Worm (Caenorhabditis elegans) whole organism, midembryonic: ENCODE results near the gene ZK105.12.
"Not testable (repeated sequence)": the region's sequence is repeated elsewhere in the genome, so short reads cannot be mapped to it uniquely, and the experiment has no call there.

Experiments used
- T22C8.4 ChIP-seq: fragments of 200-800 bp; sonication (Bioruptor generic); IDR thresholded peaks from 2 replicates; pipeline ENCODE4 v1.3.6; 2022; ENCODE audit warnings: missing genetic modification characterization, missing compliant biosample characterization
- cog-1 ChIP-seq: sonication (generic microtip); optimal IDR thresholded peaks from 2 replicates; lab custom pipeline; 2016; ENCODE audit warnings: missing genetic modification characterization, missing compliant biosample characterization
- flt-1 ChIP-seq: fragments of 200-800 bp; sonication (Bioruptor generic); IDR thresholded peaks from 2 replicates; pipeline ENCODE4 v1.3.6; 2022; ENCODE audit warnings: missing genetic modification characterization, missing compliant biosample characterization
- klf-2 ChIP-seq: fragments of 200-800 bp; sonication (Bioruptor generic); conservative IDR thresholded peaks from 2 replicates; pipeline ENCODE4 v1.3.6; 2022; ENCODE audit warnings: missing genetic modification reagents, missing genetic modification characterization, missing compliant biosample characterization
- med-1 ChIP-seq: sonication (generic microtip); optimal IDR thresholded peaks from 2 replicates; lab custom pipeline; 2017; ENCODE audit warnings: missing genetic modification characterization, mild to moderate bottlenecking, missing compliant biosample characterization, antibody characterized with exemption, missing genetic modification reagents; ENCODE audit not compliant: insufficient read depth
- ref-1 ChIP-seq: fragments of 200-800 bp; sonication (Bioruptor generic); conservative IDR thresholded peaks from 2 replicates; pipeline ENCODE4 v1.3.6; 2022; ENCODE audit warnings: missing genetic modification reagents, missing genetic modification characterization, missing compliant biosample characterization
- tab-1 ChIP-seq: fragments of 200-800 bp; sonication (Bioruptor generic); IDR thresholded peaks from 2 replicates; pipeline ENCODE4 v1.3.6; 2022; ENCODE audit warnings: missing genetic modification characterization, missing compliant biosample characterization
- ztf-23 ChIP-seq: fragments of 200-800 bp; sonication (Bioruptor generic); IDR thresholded peaks from 2 replicates; pipeline ENCODE4 v1.3.6; 2022; ENCODE audit warnings: missing genetic modification reagents, missing genetic modification characterization, missing compliant biosample characterization
- ztf-29 ChIP-seq: fragments of 200-800 bp; sonication (Bioruptor generic); IDR thresholded peaks from 2 replicates; pipeline ENCODE4 v1.3.6; 2022; ENCODE audit warnings: missing genetic modification reagents, missing genetic modification characterization, missing compliant biosample characterization

Gene ZK105.12

ce11 chrV:7713691-7714090, 2.2 kb downstream of the ZK105.12 start, which contains the start of gene ZK105.1:
Gene ZK105.1 (plus strand): TSS chrV:7713991.
- TF ChIP-seq med-1 (no peak), ztf-29 (GFP tag; lab: Robert Waterston, UW) (no peak), cog-1 (tag; lab: Kevin White, UChicago) (no peak), tab-1 (GFP tag; lab: Robert Waterston, UW) (no peak), ref-1 (GFP tag; lab: Robert Waterston, UW) (no peak)

- TF ChIP-seq T22C8.4 (GFP tag; lab: Robert Waterston, UW) (no peak), klf-2 (no peak), ztf-29 (GFP tag; lab: Robert Waterston, UW) (no peak), tab-1 (GFP tag; lab: Robert Waterston, UW) (no peak), ztf-23 (GFP tag; lab: Robert Waterston, UW) (no peak), ref-1 (GFP tag; lab: Robert Waterston, UW) (no peak), cog-1 (tag; lab: Kevin White, UChicago) (no peak), flt-1 (GFP tag; lab: Robert Waterston, UW) (no peak), med-1 (no peak)
Observed at ce11 chrV:7713072-7713471, 2.9 kb downstream of the ZK105.12 start, which contains the start of gene ZK105.13. Gene ZK105.13 (minus strand): TSS chrV:7713172.

- TF ChIP-seq T22C8.4 (GFP tag; lab: Robert Waterston, UW) (no peak), tab-1 (GFP tag; lab: Robert Waterston, UW) (no peak), ztf-29 (GFP tag; lab: Robert Waterston, UW) (no peak), klf-2 (no peak), ref-1 (GFP tag; lab: Robert Waterston, UW) (no peak), med-1 (no peak), ztf-23 (GFP tag; lab: Robert Waterston, UW) (no peak), flt-1 (GFP tag; lab: Robert Waterston, UW) (no peak), cog-1 (tag; lab: Kevin White, UChicago) (no peak)
Observed at ce11 chrV:7708525-7708924, 7.4 kb downstream of the ZK105.12 start, which contains the start of gene ZK105.11. Gene ZK105.11 (minus strand): TSS chrV:7708625.

- TF ChIP-seq ztf-23 (GFP tag; lab: Robert Waterston, UW) (no peak), ztf-29 (GFP tag; lab: Robert Waterston, UW) (no peak), tab-1 (GFP tag; lab: Robert Waterston, UW) (no peak), klf-2 (no peak), cog-1 (tag; lab: Kevin White, UChicago) (no peak), T22C8.4 (GFP tag; lab: Robert Waterston, UW) (no peak), ref-1 (GFP tag; lab: Robert Waterston, UW) (no peak)
Observed at ce11 chrV:7705316-7705715, 10.6 kb downstream of the ZK105.12 start, which contains the start of gene srw-3. Gene srw-3 (plus strand): TSS chrV:7705616.

- not testable (repeated sequence) for TF ChIP-seq flt-1 (GFP tag; lab: Robert Waterston, UW); klf-2; ref-1 (GFP tag; lab: Robert Waterston, UW)
Observed at ce11 chrV:7703536-7703935, 12.4 kb downstream of the ZK105.12 start, which contains the start of gene srsx-40. Gene srsx-40 (minus strand): TSS chrV:7703636.

- TF ChIP-seq flt-1 (GFP tag; lab: Robert Waterston, UW) (no peak), T22C8.4 (GFP tag; lab: Robert Waterston, UW) (no peak), med-1 (no peak), ref-1 (GFP tag; lab: Robert Waterston, UW) (no peak), ztf-29 (GFP tag; lab: Robert Waterston, UW) (no peak), klf-2 (no peak), cog-1 (tag; lab: Kevin White, UChicago) (no peak), ztf-23 (GFP tag; lab: Robert Waterston, UW) (no peak), tab-1 (GFP tag; lab: Robert Waterston, UW) (no peak)
Observed at ce11 chrV:7696842-7697241, 19.1 kb downstream of the ZK105.12 start, which contains the start of gene ZK105.3. Gene ZK105.3 (plus strand): TSS chrV:7697142.

ce11 chrV:7693394-7693793, 22.5 kb downstream of the ZK105.12 start, which contains the start of gene C12D5.10:
Gene C12D5.10 (minus strand): TSS chrV:7693494.
- TF ChIP-seq T22C8.4 (GFP tag; lab: Robert Waterston, UW), result no peak
- no peak for TF ChIP-seq ref-1 (GFP tag; lab: Robert Waterston, UW)
- TF ChIP-seq klf-2, result no peak
- no peak for TF ChIP-seq ztf-29 (GFP tag; lab: Robert Waterston, UW)
- TF ChIP-seq tab-1 (GFP tag; lab: Robert Waterston, UW), result no peak
- no peak for TF ChIP-seq ztf-23 (GFP tag; lab: Robert Waterston, UW)
- no peak for TF ChIP-seq cog-1 (tag; lab: Kevin White, UChicago)
- TF ChIP-seq med-1, result no peak
- no peak for TF ChIP-seq flt-1 (GFP tag; lab: Robert Waterston, UW)

- TF ChIP-seq tab-1 (GFP tag; lab: Robert Waterston, UW), result no peak
- no peak for TF ChIP-seq T22C8.4 (GFP tag; lab: Robert Waterston, UW)
- TF ChIP-seq klf-2, result no peak
- TF ChIP-seq ztf-23 (GFP tag; lab: Robert Waterston, UW), result no peak
- no peak for TF ChIP-seq med-1
- no peak for TF ChIP-seq flt-1 (GFP tag; lab: Robert Waterston, UW)
- TF ChIP-seq ztf-29 (GFP tag; lab: Robert Waterston, UW), result no peak
- no peak for TF ChIP-seq ref-1 (GFP tag; lab: Robert Waterston, UW)
- TF ChIP-seq cog-1 (tag; lab: Kevin White, UChicago), result no peak
Observed at ce11 chrV:7690637-7691036, 25.3 kb downstream of the ZK105.12 start.

- TF ChIP-seq klf-2 (no peak), ztf-29 (GFP tag; lab: Robert Waterston, UW) (no peak), T22C8.4 (GFP tag; lab: Robert Waterston, UW) (no peak), ztf-23 (GFP tag; lab: Robert Waterston, UW) (no peak), cog-1 (tag; lab: Kevin White, UChicago) (no peak), ref-1 (GFP tag; lab: Robert Waterston, UW) (no peak), med-1 (no peak), flt-1 (GFP tag; lab: Robert Waterston, UW) (no peak)
Observed at ce11 chrV:7689888-7690287, 26.0 kb downstream of the ZK105.12 start, which contains the start of gene C12D5.9. Gene C12D5.9 (minus strand): TSS chrV:7689988.

ce11 chrV:7686189-7686588, 29.7 kb downstream of the ZK105.12 start, which contains the start of the genes nhr-94 and nhr-152:
Gene nhr-94 (minus strand): TSS chrV:7686335.
Gene nhr-152 (plus strand): TSS chrV:7686350.
- TF ChIP-seq ref-1 (GFP tag; lab: Robert Waterston, UW) (no peak), tab-1 (GFP tag; lab: Robert Waterston, UW) (no peak), med-1 (no peak), flt-1 (GFP tag; lab: Robert Waterston, UW) (no peak), klf-2 (no peak), T22C8.4 (GFP tag; lab: Robert Waterston, UW) (no peak), cog-1 (tag; lab: Kevin White, UChicago) (no peak), ztf-23 (GFP tag; lab: Robert Waterston, UW) (no peak), ztf-29 (GFP tag; lab: Robert Waterston, UW) (no peak)
